Fruit fly (Drosophila melanogaster) whole organism, embryonic: Measurements from ENCODE around the gene orion.

ENCODE experiments used
- Abd-B ChIP-seq: fragments of 200-800 bp; sonication (Bioruptor generic); optimal IDR thresholded peaks from 2 replicates; lab custom pipeline; 2018; ENCODE audit warnings: missing biosample characterization, mild to moderate bottlenecking, missing genetic modification characterization, moderate library complexity
- Atf6 ChIP-seq: fragments of 200-800 bp; sonication (Bioruptor generic); IDR thresholded peaks from 2 replicates; pipeline ENCODE4 v1.3.6; 2022; ENCODE audit warnings: missing biosample characterization, missing genetic modification characterization
- CG10543 ChIP-seq: fragments of 200-800 bp; sonication (Bioruptor generic); optimal IDR thresholded peaks from 3 replicates; lab custom pipeline; 2017; ENCODE audit warnings: missing biosample characterization, mild to moderate bottlenecking, missing genetic modification characterization, moderate library complexity
- CG11247 ChIP-seq: fragments of 200-800 bp; sonication (Bioruptor generic); IDR thresholded peaks from 2 replicates; pipeline ENCODE4 v1.3.6; 2022; ENCODE audit warnings: missing biosample characterization, missing genetic modification characterization
- CG12659 ChIP-seq: fragments of 200-800 bp; sonication (Bioruptor generic); optimal IDR thresholded peaks from 3 replicates; lab custom pipeline; 2017; ENCODE audit warnings: mild to moderate bottlenecking, missing biosample characterization, missing genetic modification reagents, missing genetic modification characterization
- CG14014 ChIP-seq: fragments of 200-800 bp; sonication (Bioruptor generic); IDR thresholded peaks from 2 replicates; pipeline ENCODE4 v1.3.6; 2022; ENCODE audit warnings: missing biosample characterization, missing genetic modification characterization
- CG1647 ChIP-seq: fragments of 200-800 bp; sonication (Bioruptor generic); optimal IDR thresholded peaks from 3 replicates; lab custom pipeline; 2016; ENCODE audit warnings: missing biosample characterization, missing genetic modification characterization
- CG16815 ChIP-seq: fragments of 200-800 bp; sonication (Bioruptor generic); optimal IDR thresholded peaks from 3 replicates; lab custom pipeline; 2017; ENCODE audit warnings: missing biosample characterization, mild to moderate bottlenecking, missing genetic modification characterization
- CG17385 ChIP-seq: fragments of 200-800 bp; sonication (Bioruptor generic); optimal IDR thresholded peaks from 3 replicates; lab custom pipeline; 2018; ENCODE audit warnings: missing biosample characterization, mild to moderate bottlenecking, missing genetic modification characterization
- CG31441 ChIP-seq: fragments of 200-800 bp; sonication (Bioruptor generic); IDR thresholded peaks from 2 replicates; pipeline ENCODE4 v1.3.6; 2022; ENCODE audit warnings: missing biosample characterization, missing genetic modification characterization
- CG5180 ChIP-seq: fragments of 200-800 bp; sonication (Bioruptor generic); optimal IDR thresholded peaks from 3 replicates; lab custom pipeline; 2017; ENCODE audit warnings: missing biosample characterization, missing genetic modification characterization, mild to moderate bottlenecking, moderate library complexity, missing genetic modification reagents
- CG7963 ChIP-seq: fragments of 200-800 bp; sonication (Bioruptor generic); IDR thresholded peaks from 3 replicates; pipeline ENCODE4 v1.3.6; 2022; ENCODE audit warnings: missing biosample characterization, missing genetic modification characterization; ENCODE audit not compliant: partially characterized antibody
- CG8281 ChIP-seq: fragments of 200-800 bp; sonication (Bioruptor generic); optimal IDR thresholded peaks from 2 replicates; lab custom pipeline; 2018; ENCODE audit warnings: missing biosample characterization, mild to moderate bottlenecking, missing genetic modification characterization, moderate library complexity
- CG8388 ChIP-seq: fragments of 200-800 bp; sonication (Bioruptor generic); optimal IDR thresholded peaks from 2 replicates; lab custom pipeline; 2019; ENCODE audit warnings: missing biosample characterization, mild to moderate bottlenecking, missing genetic modification characterization, moderate library complexity
- Dref ChIP-seq: fragments of 200-800 bp; sonication (Bioruptor generic); IDR thresholded peaks from 2 replicates; pipeline ENCODE4 v1.3.6; 2022; ENCODE audit warnings: missing biosample characterization, missing genetic modification characterization
- Ets65A ChIP-seq: fragments of 200-800 bp; sonication (Bioruptor generic); peaks from one replicate; lab custom pipeline; 2016; ENCODE audit warnings: missing biosample characterization, missing genetic modification characterization
- Fer1 ChIP-seq: fragments of 200-800 bp; sonication (Bioruptor generic); optimal IDR thresholded peaks from 2 replicates; lab custom pipeline; 2017; ENCODE audit warnings: missing biosample characterization, mild to moderate bottlenecking, missing genetic modification characterization
- H2.0 ChIP-seq: fragments of 200-800 bp; sonication (Bioruptor generic); IDR thresholded peaks from 2 replicates; pipeline ENCODE4 v1.3.6; 2022; ENCODE audit warnings: missing biosample characterization, missing genetic modification characterization
- Jarid2 ChIP-seq: fragments of 200-800 bp; sonication (Bioruptor generic); optimal IDR thresholded peaks from 3 replicates; lab custom pipeline; 2017; ENCODE audit warnings: mild to moderate bottlenecking, missing biosample characterization, missing genetic modification reagents, missing genetic modification characterization
- Lhr ChIP-seq: fragments of 200-800 bp; sonication (Bioruptor generic); optimal IDR thresholded peaks from 3 replicates; lab custom pipeline; 2017; ENCODE audit warnings: mild to moderate bottlenecking, missing biosample characterization, missing genetic modification reagents, missing genetic modification characterization
- MTF-1 ChIP-seq: fragments of 200-800 bp; sonication (Bioruptor generic); optimal IDR thresholded peaks from 2 replicates; lab custom pipeline; 2018; ENCODE audit warnings: missing biosample characterization, mild to moderate bottlenecking, missing genetic modification characterization, borderline replicate concordance
- Mad ChIP-seq: fragments of 200-800 bp; sonication (Bioruptor generic); optimal IDR thresholded peaks from 2 replicates; lab custom pipeline; 2016; ENCODE audit warnings: missing biosample characterization, missing genetic modification characterization
- Max ChIP-seq: fragments of 200-800 bp; sonication (Bioruptor generic); optimal IDR thresholded peaks from 2 replicates; lab custom pipeline; 2016; ENCODE audit warnings: missing biosample characterization, mild to moderate bottlenecking, missing genetic modification characterization
- NK7.1 ChIP-seq: fragments of 200-800 bp; sonication (Bioruptor generic); optimal IDR thresholded peaks from 3 replicates; lab custom pipeline; 2016; ENCODE audit warnings: missing biosample characterization, missing genetic modification characterization
- NfI ChIP-seq: fragments of 200-800 bp; sonication (Bioruptor generic); optimal IDR thresholded peaks from 3 replicates; lab custom pipeline; 2018; ENCODE audit warnings: missing biosample characterization, mild to moderate bottlenecking, missing genetic modification characterization, moderate library complexity
- Opbp ChIP-seq: fragments of 200-800 bp; sonication (Bioruptor generic); IDR thresholded peaks from 3 replicates; pipeline ENCODE4 v1.3.6; 2022; ENCODE audit warnings: missing biosample characterization, missing genetic modification characterization; ENCODE audit not compliant: partially characterized antibody
- Pdp1 ChIP-seq, 2 experiments: fragments of 200-800 bp; sonication (Bioruptor generic); optimal IDR thresholded peaks; 3 replicates each; lab custom pipeline; 2016; ENCODE audit warnings: missing biosample characterization in 2 of 2, missing genetic modification characterization in 2 of 2, mild to moderate bottlenecking in 1 of 2, moderate library complexity in 1 of 2
- Rfx ChIP-seq: fragments of 200-800 bp; sonication (Bioruptor generic); IDR thresholded peaks from 2 replicates; pipeline ENCODE4 v1.3.6; 2022; ENCODE audit warnings: missing biosample characterization, missing genetic modification characterization
- Sry-β ChIP-seq: fragments of 200-800 bp; sonication (Bioruptor generic); optimal IDR thresholded peaks from 2 replicates; lab custom pipeline; 2018; ENCODE audit warnings: missing biosample characterization, mild to moderate bottlenecking, missing genetic modification characterization, moderate library complexity
- Usf ChIP-seq: fragments of 200-800 bp; sonication (Bioruptor generic); optimal IDR thresholded peaks from 2 replicates; lab custom pipeline; 2017; ENCODE audit warnings: missing genotype, missing biosample characterization, missing genetic modification characterization
- abd-A ChIP-seq: fragments of 200-800 bp; sonication (Bioruptor generic); optimal IDR thresholded peaks from 3 replicates; lab custom pipeline; 2019; ENCODE audit warnings: missing biosample characterization, mild to moderate bottlenecking, missing genetic modification characterization, moderate library complexity
- cg ChIP-seq: fragments of 200-800 bp; sonication (Bioruptor generic); optimal IDR thresholded peaks from 3 replicates; lab custom pipeline; 2019; ENCODE audit warnings: missing biosample characterization, mild to moderate bottlenecking, missing genetic modification characterization, moderate library complexity
- dati ChIP-seq: fragments of 200-800 bp; sonication (Bioruptor generic); IDR thresholded peaks from 2 replicates; pipeline ENCODE4 v1.3.6; 2022; ENCODE audit warnings: missing biosample characterization, missing genetic modification characterization
- dmrt11E ChIP-seq: fragments of 200-800 bp; sonication (Bioruptor generic); optimal IDR thresholded peaks from 3 replicates; lab custom pipeline; 2018; ENCODE audit warnings: missing biosample characterization, mild to moderate bottlenecking, missing genetic modification characterization, moderate library complexity
- dpn ChIP-seq, 2 experiments: fragments of 200-800 bp; sonication (Bioruptor generic); optimal IDR thresholded peaks; 3 replicates each; lab custom pipeline; 2016; ENCODE audit warnings: missing biosample characterization in 2 of 2, missing genetic modification characterization in 2 of 2
- gro ChIP-seq: fragments of 200-800 bp; sonication (Bioruptor generic); optimal IDR thresholded peaks from 2 replicates; lab custom pipeline; 2016; ENCODE audit warnings: missing biosample characterization, missing genetic modification characterization
- insv ChIP-seq, 2 experiments: fragments of 200-800 bp; sonication (Bioruptor generic); optimal IDR thresholded peaks; 3 replicates each; lab custom pipeline; 2016 to 2018; ENCODE audit warnings: missing biosample characterization in 2 of 2, missing genetic modification characterization in 2 of 2
- ken ChIP-seq: fragments of 200-800 bp; sonication (Bioruptor generic); IDR thresholded peaks from 3 replicates; pipeline ENCODE4 v1.3.6; 2022; ENCODE audit warnings: missing biosample characterization, missing genetic modification characterization
- lmd ChIP-seq: fragments of 200-800 bp; sonication (Bioruptor generic); IDR thresholded peaks from 2 replicates; pipeline ENCODE4 v1.3.6; 2022; ENCODE audit warnings: missing biosample characterization, missing genetic modification characterization
- nom ChIP-seq: fragments of 200-800 bp; sonication (Bioruptor generic); optimal IDR thresholded peaks from 2 replicates; lab custom pipeline; 2017; ENCODE audit warnings: missing biosample characterization, missing genetic modification characterization, mild to moderate bottlenecking, moderate library complexity, missing genetic modification reagents
- onecut ChIP-seq: fragments of 200-800 bp; sonication (Bioruptor generic); IDR thresholded peaks from 2 replicates; pipeline ENCODE4 v1.3.6; 2022; ENCODE audit warnings: missing biosample characterization, missing genetic modification characterization
- sens-2 ChIP-seq: fragments of 200-800 bp; sonication (Bioruptor generic); IDR thresholded peaks from 2 replicates; pipeline ENCODE4 v1.3.6; 2022; ENCODE audit warnings: missing biosample characterization, missing genetic modification characterization
- sna ChIP-seq: fragments of 200-800 bp; sonication (Bioruptor generic); IDR thresholded peaks from 2 replicates; pipeline ENCODE4 v1.3.6; 2022; ENCODE audit warnings: missing biosample characterization, missing genetic modification characterization; ENCODE audit not compliant: partially characterized antibody
- sqz ChIP-seq: fragments of 200-800 bp; sonication (Bioruptor generic); optimal IDR thresholded peaks from 3 replicates; lab custom pipeline; 2018; ENCODE audit warnings: missing biosample characterization, mild to moderate bottlenecking, missing genetic modification characterization
- stwl ChIP-seq: fragments of 200-800 bp; sonication (Bioruptor generic); optimal IDR thresholded peaks from 3 replicates; lab custom pipeline; 2018; ENCODE audit warnings: missing biosample characterization, mild to moderate bottlenecking, missing genetic modification characterization, moderate library complexity
- tna ChIP-seq: fragments of 200-800 bp; sonication (Bioruptor generic); IDR thresholded peaks from 2 replicates; pipeline ENCODE4 v1.3.6; 2022; ENCODE audit warnings: missing biosample characterization, missing genetic modification characterization; ENCODE audit not compliant: partially characterized antibody
- wdn ChIP-seq: fragments of 200-800 bp; sonication (Bioruptor generic); IDR thresholded peaks from 2 replicates; pipeline ENCODE4 v1.3.6; 2022; ENCODE audit warnings: missing biosample characterization, missing genetic modification characterization
- wor ChIP-seq: fragments of 200-800 bp; sonication (Bioruptor generic); IDR thresholded peaks from 2 replicates; pipeline ENCODE4 v1.3.6; 2022; ENCODE audit warnings: missing biosample characterization, missing genetic modification characterization
- zen ChIP-seq: fragments of 200-800 bp; sonication (Bioruptor generic); optimal IDR thresholded peaks from 3 replicates; lab custom pipeline; 2018; ENCODE audit warnings: missing biosample characterization, mild to moderate bottlenecking, missing genetic modification characterization, moderate library complexity

orion gene

DNA sequence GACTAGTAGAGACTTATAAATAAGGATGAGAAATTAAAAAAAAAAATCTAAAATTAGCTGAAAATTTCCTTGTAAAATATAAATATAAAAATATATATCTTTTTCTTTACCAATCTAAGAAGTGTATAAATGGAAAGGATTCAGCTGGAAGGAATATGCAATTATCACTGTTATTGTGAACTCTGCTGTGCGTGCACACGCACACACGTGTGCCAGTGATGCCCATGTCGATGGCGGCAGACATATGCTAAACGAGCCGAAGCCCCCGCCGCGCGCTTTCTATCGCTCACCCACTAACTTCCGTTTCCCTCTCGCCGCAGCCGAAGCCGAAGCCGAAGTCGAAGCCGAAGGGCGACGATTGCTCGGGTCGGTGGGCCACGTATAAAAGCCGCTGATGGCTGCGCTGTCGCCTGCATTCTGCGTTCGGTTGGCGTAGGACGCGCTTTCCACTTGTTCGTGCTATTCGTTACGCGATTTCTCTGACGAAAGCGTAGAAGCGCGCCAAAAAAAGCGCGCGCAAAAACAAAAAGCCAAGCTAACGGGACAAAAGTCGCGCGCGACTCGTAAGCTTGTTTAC lies 48.6 kb upstream of the orion start, which contains the start of gene Tbh (continued):
- TF ChIP-seq CG12659 (GFP tag; lab: Kevin White, UChicago) (peak; percentile 43), cg (GFP tag; lab: Kevin White, UChicago) (no peak), H2.0 (GFP tag; lab: Robert Waterston, UW) (no peak), Dref (GFP tag; lab: Robert Waterston, UW) (no peak), Abd-B (GFP tag; lab: Kevin White, UChicago) (no peak), CG16815 (GFP tag; lab: Kevin White, UChicago) (no peak), zen (tag; lab: Kevin White, UChicago) (no peak), wor (GFP tag; lab: Robert Waterston, UW) (no peak), CG17385 (GFP tag; lab: Kevin White, UChicago) (peak; percentile 7), lmd (GFP tag; lab: Robert Waterston, UW) (0 out of 2 replicates have a peak, but pooled peaks have one; percentile 15), sqz (no peak), MTF-1 (GFP tag; lab: Kevin White, UChicago) (no peak), Lhr (GFP tag; lab: Kevin White, UChicago) (no peak), Fer1 (GFP tag; lab: Kevin White, UChicago) (peak; percentile 73), tna (GFP tag; lab: Robert Waterston, UW) (no peak), dpn (GFP tag; optimal IDR thresholded peaks at IDR 0.05; lab: Kevin White, UChicago) (no peak), gro (GFP tag; lab: Kevin White, UChicago) (no peak), nom (GFP tag; lab: Kevin White, UChicago) (no peak), Opbp (GFP tag; lab: Robert Waterston, UW) (no peak), Ets65A (no peak), CG7963 (GFP tag; lab: Robert Waterston, UW) (no peak), CG8281 (no peak), Jarid2 (GFP tag; lab: Kevin White, UChicago) (peak; percentile 19), sens-2 (GFP tag; lab: Robert Waterston, UW) (no peak), insv (GFP tag; optimal IDR thresholded peaks at IDR 0.05; lab: Kevin White, UChicago) (no peak), Usf (no peak), wdn (GFP tag; lab: Robert Waterston, UW) (no peak), Rfx (GFP tag; lab: Robert Waterston, UW) (peak; percentile 42; the same call in 1 of the 2 replicates), abd-A (tag; lab: Kevin White, UChicago) (peak; percentile 56), NfI (peak; percentile 33), CG10543 (GFP tag; lab: Kevin White, UChicago) (peak; percentile 24), sna (no peak), Atf6 (GFP tag; lab: Robert Waterston, UW) (peak; percentile 34; the same call in 1 of the 2 replicates), ken (no peak), CG1647 (GFP tag; lab: Kevin White, UChicago) (no peak), onecut (GFP tag; lab: Robert Waterston, UW) (no peak; the same call in 1 of the 2 replicates), Sry-β (GFP tag; lab: Kevin White, UChicago) (no peak), stwl (tag; lab: Kevin White, UChicago) (no peak), CG11247 (GFP tag; lab: Robert Waterston, UW) (no peak), NK7.1 (GFP tag; lab: Kevin White, UChicago) (no peak), dati (no peak), CG5180 (GFP tag; lab: Kevin White, UChicago) (no peak), Mad (GFP tag; lab: Kevin White, UChicago) (no peak), Max (GFP tag; lab: Kevin White, UChicago) (no peak), CG31441 (GFP tag; lab: Robert Waterston, UW) (peak; percentile 45), CG8388 (GFP tag; lab: Kevin White, UChicago) (no peak), CG14014 (no peak), dmrt11E (tag; lab: Kevin White, UChicago) (no peak), Pdp1 (GFP tag; optimal IDR thresholded peaks at IDR 0.05; lab: Kevin White, UChicago) (no peak)
